Worm (Caenorhabditis elegans) whole organism, midembryonic: ENCODE results near the gene parn-2.

Source experiments
- T22C8.4 ChIP-seq: fragments of 200-800 bp; sonication (Bioruptor generic); IDR thresholded peaks from 2 replicates; pipeline ENCODE4 v1.3.6; 2022; ENCODE audit warnings: missing genetic modification characterization, missing compliant biosample characterization
- cog-1 ChIP-seq: sonication (generic microtip); optimal IDR thresholded peaks from 2 replicates; lab custom pipeline; 2016; ENCODE audit warnings: missing genetic modification characterization, missing compliant biosample characterization
- flt-1 ChIP-seq: fragments of 200-800 bp; sonication (Bioruptor generic); IDR thresholded peaks from 2 replicates; pipeline ENCODE4 v1.3.6; 2022; ENCODE audit warnings: missing genetic modification characterization, missing compliant biosample characterization
- klf-2 ChIP-seq: fragments of 200-800 bp; sonication (Bioruptor generic); conservative IDR thresholded peaks from 2 replicates; pipeline ENCODE4 v1.3.6; 2022; ENCODE audit warnings: missing genetic modification reagents, missing genetic modification characterization, missing compliant biosample characterization
- med-1 ChIP-seq: sonication (generic microtip); optimal IDR thresholded peaks from 2 replicates; lab custom pipeline; 2017; ENCODE audit warnings: missing genetic modification characterization, mild to moderate bottlenecking, missing compliant biosample characterization, antibody characterized with exemption, missing genetic modification reagents; ENCODE audit not compliant: insufficient read depth
- ref-1 ChIP-seq: fragments of 200-800 bp; sonication (Bioruptor generic); conservative IDR thresholded peaks from 2 replicates; pipeline ENCODE4 v1.3.6; 2022; ENCODE audit warnings: missing genetic modification reagents, missing genetic modification characterization, missing compliant biosample characterization
- tab-1 ChIP-seq: fragments of 200-800 bp; sonication (Bioruptor generic); IDR thresholded peaks from 2 replicates; pipeline ENCODE4 v1.3.6; 2022; ENCODE audit warnings: missing genetic modification characterization, missing compliant biosample characterization
- ztf-23 ChIP-seq: fragments of 200-800 bp; sonication (Bioruptor generic); IDR thresholded peaks from 2 replicates; pipeline ENCODE4 v1.3.6; 2022; ENCODE audit warnings: missing genetic modification reagents, missing genetic modification characterization, missing compliant biosample characterization
- ztf-29 ChIP-seq: fragments of 200-800 bp; sonication (Bioruptor generic); IDR thresholded peaks from 2 replicates; pipeline ENCODE4 v1.3.6; 2022; ENCODE audit warnings: missing genetic modification reagents, missing genetic modification characterization, missing compliant biosample characterization

Gene parn-2

ce11 chrII:12261147-12261821 is 4.9 kb upstream of the parn-2 start:
- no peak for TF ChIP-seq med-1 (GFP tag; lab: Kevin White, UChicago)
- no peak for TF ChIP-seq cog-1
- TF ChIP-seq ref-1 (GFP tag; lab: Robert Waterston, UW), result no peak
- no peak for TF ChIP-seq flt-1 (GFP tag; lab: Robert Waterston, UW)
- TF ChIP-seq ztf-23, result no peak
- no peak for TF ChIP-seq ztf-29 (GFP tag; lab: Robert Waterston, UW)
- TF ChIP-seq klf-2 (GFP tag; lab: Robert Waterston, UW), result no peak
- TF ChIP-seq T22C8.4 (GFP tag; lab: Robert Waterston, UW), result no peak
- no peak for TF ChIP-seq tab-1 (GFP tag; lab: Robert Waterston, UW)

ce11 chrII:12260538-12260937 is 4.1 kb upstream of the parn-2 start:
- TF ChIP-seq flt-1 (GFP tag; lab: Robert Waterston, UW), result no peak
- no peak for TF ChIP-seq klf-2 (GFP tag; lab: Robert Waterston, UW)
- no peak for TF ChIP-seq med-1 (GFP tag; lab: Kevin White, UChicago)
- no peak for TF ChIP-seq ztf-23
- TF ChIP-seq T22C8.4 (GFP tag; lab: Robert Waterston, UW), result no peak
- TF ChIP-seq cog-1, result no peak
- no peak for TF ChIP-seq tab-1 (GFP tag; lab: Robert Waterston, UW)
- TF ChIP-seq ref-1 (GFP tag; lab: Robert Waterston, UW), result no peak
- no peak for TF ChIP-seq ztf-29 (GFP tag; lab: Robert Waterston, UW)

- TF ChIP-seq T22C8.4 (GFP tag; lab: Robert Waterston, UW) (0 out of 2 replicates have a peak, but pooled peaks have one; percentile 8), ztf-23 (no peak)
Measured at ce11 chrII:12257095-12257494, 667 bp upstream of the parn-2 start.

- TF ChIP-seq ztf-23, result no peak
- no peak for TF ChIP-seq tab-1 (GFP tag; lab: Robert Waterston, UW)
- TF ChIP-seq klf-2 (GFP tag; lab: Robert Waterston, UW), result no peak
- no peak for TF ChIP-seq flt-1 (GFP tag; lab: Robert Waterston, UW)
- TF ChIP-seq cog-1, result no peak
- TF ChIP-seq med-1 (GFP tag; lab: Kevin White, UChicago), result no peak
- TF ChIP-seq ztf-29 (GFP tag; lab: Robert Waterston, UW), result no peak
- peak; percentile 79; the same call in 1 of the 2 replicates for TF ChIP-seq T22C8.4 (GFP tag; lab: Robert Waterston, UW)
Measured at ce11 chrII:12255545-12256233, 739 bp downstream of the parn-2 start.

- no peak for TF ChIP-seq flt-1 (GFP tag; lab: Robert Waterston, UW)
- no peak for TF ChIP-seq tab-1 (GFP tag; lab: Robert Waterston, UW)
- TF ChIP-seq cog-1, result no peak
- no peak for TF ChIP-seq ref-1 (GFP tag; lab: Robert Waterston, UW)
- no peak for TF ChIP-seq klf-2 (GFP tag; lab: Robert Waterston, UW)
- no peak for TF ChIP-seq ztf-29 (GFP tag; lab: Robert Waterston, UW)
- TF ChIP-seq T22C8.4 (GFP tag; lab: Robert Waterston, UW), result no peak
- no peak for TF ChIP-seq med-1 (GFP tag; lab: Kevin White, UChicago)
- TF ChIP-seq ztf-23, result no peak
Measured at ce11 chrII:12249042-12249441, 7.4 kb downstream of the parn-2 start, which contains the start of gene tag-276. TSS of gene tag-276 (minus strand) at chrII:12249142.

ce11 chrII:12242551-12242950 is 13.9 kb downstream of the parn-2 start, which contains the start of gene Y57A10A.24:
TSS of gene Y57A10A.24 (plus strand) at chrII:12242946.
- TF ChIP-seq T22C8.4 (GFP tag; lab: Robert Waterston, UW) (no peak), tab-1 (GFP tag; lab: Robert Waterston, UW) (peak; percentile 54; the same call in 1 of the 2 replicates)

- TF ChIP-seq T22C8.4 (GFP tag; lab: Robert Waterston, UW) (no peak), ztf-23 (no peak), ztf-29 (GFP tag; lab: Robert Waterston, UW) (no peak), med-1 (GFP tag; lab: Kevin White, UChicago) (no peak), ref-1 (GFP tag; lab: Robert Waterston, UW) (no peak), tab-1 (GFP tag; lab: Robert Waterston, UW) (no peak), flt-1 (GFP tag; lab: Robert Waterston, UW) (no peak), cog-1 (no peak), klf-2 (GFP tag; lab: Robert Waterston, UW) (no peak)
Measured at ce11 chrII:12241792-12242191, 14.6 kb downstream of the parn-2 start.

ce11 chrII:12240088-12240487 is 16.3 kb downstream of the parn-2 start, which contains the start of gene txdc-12.1:
TSS of gene txdc-12.1 (plus strand) at chrII:12240388.
- no peak for TF ChIP-seq cog-1
- TF ChIP-seq T22C8.4 (GFP tag; lab: Robert Waterston, UW), result no peak
- no peak for TF ChIP-seq tab-1 (GFP tag; lab: Robert Waterston, UW)
- TF ChIP-seq ref-1 (GFP tag; lab: Robert Waterston, UW), result no peak
- no peak for TF ChIP-seq klf-2 (GFP tag; lab: Robert Waterston, UW)
- TF ChIP-seq ztf-29 (GFP tag; lab: Robert Waterston, UW), result no peak
- no peak for TF ChIP-seq flt-1 (GFP tag; lab: Robert Waterston, UW)
- no peak for TF ChIP-seq ztf-23
- TF ChIP-seq med-1 (GFP tag; lab: Kevin White, UChicago), result no peak

- TF ChIP-seq ztf-29 (GFP tag; lab: Robert Waterston, UW) (no peak), klf-2 (GFP tag; lab: Robert Waterston, UW) (no peak), flt-1 (GFP tag; lab: Robert Waterston, UW) (no peak), tab-1 (GFP tag; lab: Robert Waterston, UW) (no peak), cog-1 (no peak), ztf-23 (no peak), T22C8.4 (GFP tag; lab: Robert Waterston, UW) (no peak), med-1 (GFP tag; lab: Kevin White, UChicago) (no peak), ref-1 (GFP tag; lab: Robert Waterston, UW) (no peak)
Measured at ce11 chrII:12239449-12239848, 17.0 kb downstream of the parn-2 start.
